Fruit fly (Drosophila melanogaster): ENCODE results near the gene RhoGAP68F.

The RhoGAP68F gene

dm6 chr3L:12114188-12114587 is 24.5 kb upstream of the RhoGAP68F start (continued):
- TF ChIP-seq bsh (GFP tag; optimal IDR thresholded peaks at IDR 0.05): peak in 1 of 2 experiments; percentile 37
- no peak for TF ChIP-seq rib (GFP tag; IDR thresholded peaks at IDR 0.05)
- TF ChIP-seq Bteb2 (GFP tag; optimal IDR thresholded peaks at IDR 0.05): no peak
- no peak for TF ChIP-seq Ets97D (GFP tag; optimal IDR thresholded peaks at IDR 0.05)
- no peak for TF ChIP-seq CG6765 (GFP tag; optimal IDR thresholded peaks at IDR 0.05)
- no peak for TF ChIP-seq Sry-δ (GFP tag; optimal IDR thresholded peaks at IDR 0.05)
- peak; percentile 40 for TF ChIP-seq Sox100B (GFP tag; optimal IDR thresholded peaks at IDR 0.05)
- no peak for TF ChIP-seq CG1832 (GFP tag; optimal IDR thresholded peaks at IDR 0.05)
- TF ChIP-seq gem (tag; optimal IDR thresholded peaks at IDR 0.05): peak; percentile 33
- TF ChIP-seq vvl (GFP tag; IDR thresholded peaks at IDR 0.05): peak; percentile 67
- no peak for TF ChIP-seq chn (GFP tag; optimal IDR thresholded peaks at IDR 0.05)
- TF ChIP-seq CG11504 (tag; optimal IDR thresholded peaks at IDR 0.05): peak; percentile 32
- TF ChIP-seq kni (GFP tag; optimal IDR thresholded peaks at IDR 0.05): no peak
- TF ChIP-seq vfl (GFP tag; optimal IDR thresholded peaks at IDR 0.05): no peak
- no peak for TF ChIP-seq cg (GFP tag; optimal IDR thresholded peaks at IDR 0.05)
- TF ChIP-seq run (tag; optimal IDR thresholded peaks at IDR 0.05): no peak

- TF ChIP-seq bsh (GFP tag; optimal IDR thresholded peaks at IDR 0.05) (peak in 1 of 2 experiments; percentile 81), sd (tag; optimal IDR thresholded peaks at IDR 0.05) (no peak), sens (GFP tag) (peak; percentile 66), hb (GFP tag; IDR thresholded peaks at IDR 0.05; ENCODE audit: partially characterized antibody) (no peak), ham (GFP tag; IDR thresholded peaks at IDR 0.05) (no peak), nom (GFP tag; optimal IDR thresholded peaks at IDR 0.05) (peak; percentile 78), corto (GFP tag; optimal IDR thresholded peaks at IDR 0.05) (peak; percentile 90), lbe (GFP tag; optimal IDR thresholded peaks at IDR 0.05) (peak; percentile 91), Drgx (GFP tag; IDR thresholded peaks at IDR 0.05) (peak; percentile 65)
Observed at dm6 chr3L:12115103-12115502, 23.6 kb upstream of the RhoGAP68F start.

dm6 chr3L:12115966-12116735 is 22.5 kb upstream of the RhoGAP68F start, which contains the start of gene vers:
Gene vers, plus strand, starts transcription at chr3L:12116101.
- TF ChIP-seq CoRest (tag; optimal IDR thresholded peaks at IDR 0.05) (peak; percentile 14), CG11085 (GFP tag; IDR thresholded peaks at IDR 0.05) (no peak), CG33213 (GFP tag; optimal IDR thresholded peaks at IDR 0.05) (peak; percentile 62), sens (GFP tag) (peak; percentile 78), unc-4 (GFP tag; IDR thresholded peaks at IDR 0.05; ENCODE audit: partially characterized antibody) (peak; percentile 98), HLH54F (GFP tag; optimal IDR thresholded peaks at IDR 0.05) (peak; percentile 25), CG8924 (tag; optimal IDR thresholded peaks at IDR 0.05) (no peak), CG18476 (GFP tag; optimal IDR thresholded peaks at IDR 0.05) (no peak), ara (GFP tag; IDR thresholded peaks at IDR 0.05) (0 out of 2 replicates have a peak, but pooled peaks have one; percentile 10), fd102C (GFP tag; optimal IDR thresholded peaks at IDR 0.05) (no peak), luna (GFP tag; optimal IDR thresholded peaks at IDR 0.05) (no peak), Dfd (GFP tag; optimal IDR thresholded peaks at IDR 0.05) (no peak), CG12942 (GFP tag; optimal IDR thresholded peaks at IDR 0.05) (no peak), sima (GFP tag; optimal IDR thresholded peaks at IDR 0.05) (no peak), CG17328 (GFP tag; IDR thresholded peaks at IDR 0.05) (no peak), CG4820 (GFP tag; optimal IDR thresholded peaks at IDR 0.05) (no peak), CkIIα-i1 (GFP tag; IDR thresholded peaks at IDR 0.05) (no peak), B-H1 (GFP tag; IDR thresholded peaks at IDR 0.05) (no peak), klu (GFP tag; IDR thresholded peaks at IDR 0.05) (no peak), jing (GFP tag; optimal IDR thresholded peaks at IDR 0.05) (no peak), Awh (GFP tag; IDR thresholded peaks at IDR 0.05) (peak; percentile 30; the same call in 1 of the 2 replicates), CG31365 (tag; optimal IDR thresholded peaks at IDR 0.05) (no peak), kah (GFP tag; optimal IDR thresholded peaks at IDR 0.05) (no peak), CG11504 (tag; optimal IDR thresholded peaks at IDR 0.05) (peak; percentile 21), NFAT (GFP tag; IDR thresholded peaks at IDR 0.05) (0 out of 2 replicates have a peak, but pooled peaks have one; percentile 26), CG10543 (GFP tag; optimal IDR thresholded peaks at IDR 0.05) (no peak)

Data from whole organism, embryonic.